Worm (Caenorhabditis elegans) whole organism, midembryonic: ENCODE measurements around the gene agt-2.

ENCODE experiments used
- cog-1 ChIP-seq: sonication (generic microtip); optimal IDR thresholded peaks from 2 replicates; lab custom pipeline; 2016; ENCODE audit warnings: missing genetic modification characterization, missing compliant biosample characterization
- med-1 ChIP-seq: sonication (generic microtip); optimal IDR thresholded peaks from 2 replicates; lab custom pipeline; 2017; ENCODE audit warnings: missing genetic modification characterization, mild to moderate bottlenecking, missing compliant biosample characterization, antibody characterized with exemption, missing genetic modification reagents; ENCODE audit not compliant: insufficient read depth

DNA sequence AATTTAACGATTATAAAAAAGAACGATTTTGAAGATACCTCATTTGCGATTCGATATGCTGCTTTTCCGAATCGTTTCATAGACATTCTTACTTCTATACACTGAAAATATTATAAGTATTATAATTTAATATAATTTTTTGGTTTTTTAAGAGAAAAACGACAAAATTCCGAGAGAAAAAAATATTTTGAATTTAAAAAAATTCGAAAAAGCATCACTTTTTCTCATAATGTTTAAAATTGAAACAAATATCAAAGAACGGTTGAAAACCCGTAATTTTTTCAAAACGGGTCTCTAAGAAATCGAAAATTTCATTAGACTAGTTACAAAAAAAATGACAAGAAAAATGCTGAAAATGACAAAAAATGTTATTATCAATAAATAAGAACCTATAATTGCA is 22.0 kb upstream of the agt-2 start, which contains the start of gene pink-1:
- TF ChIP-seq cog-1 (tag; lab: Kevin White, UChicago) (no peak), med-1 (no peak)
